Worm (Caenorhabditis elegans): ENCODE results near the gene sdf-9.

Gene sdf-9

DNA sequence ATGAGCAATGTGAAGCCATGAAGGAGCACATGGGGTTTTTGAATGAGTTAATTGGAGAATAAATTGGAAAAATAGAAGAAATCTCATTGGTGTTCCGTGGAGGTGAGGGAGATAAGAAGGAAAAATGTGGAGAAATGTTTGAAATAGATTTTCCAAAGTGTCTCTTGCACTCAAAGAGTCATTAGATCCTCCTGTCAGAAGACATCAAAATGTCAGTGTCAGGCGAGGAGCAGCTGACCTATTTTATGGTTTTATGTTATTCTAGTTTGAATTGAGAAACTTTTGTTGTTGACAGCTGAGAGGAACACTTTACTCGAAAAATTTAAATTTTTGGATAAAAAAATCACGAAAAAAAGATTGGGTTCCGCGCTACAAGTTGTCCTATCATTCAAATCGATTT is 52.6 kb downstream of the sdf-9 start, which contains the start of gene clec-264:
TSS of gene clec-264 (minus strand) at position 122 of the 400 bp plus-strand sequence.
- TF ChIP-seq ets-7 (tag; optimal IDR thresholded peaks at IDR 0.05) (no peak), sea-1 (GFP tag; conservative IDR thresholded peaks at IDR 0.05) (0 out of 2 replicates have a peak, but pooled peaks have one; percentile 6)

Data from whole organism, early embryonic.